Worm (Caenorhabditis elegans) whole organism, L3 larva: ENCODE data around the gene R07B7.6.

ENCODE experiments used
- aly-2 ChIP-seq: fragments of 150-350 bp; optimal IDR thresholded peaks from 2 replicates; lab custom pipeline; 2014; ENCODE audit warnings: missing biosample characterization, missing genetic modification characterization
- ceh-9 ChIP-seq: sonication (generic microtip); optimal IDR thresholded peaks from 2 replicates; lab custom pipeline; 2018; ENCODE audit warnings: missing biosample characterization, missing genetic modification characterization
- elt-1 ChIP-seq: fragments of 150-350 bp; optimal IDR thresholded peaks from 2 replicates; lab custom pipeline; 2014; ENCODE audit warnings: missing biosample characterization, missing genetic modification characterization
- fkh-10 ChIP-seq: sonication (generic microtip); optimal IDR thresholded peaks from 2 replicates; lab custom pipeline; 2017; ENCODE audit warnings: missing biosample characterization, missing genetic modification reagents, missing genetic modification characterization
- nfya-1 ChIP-seq: sonication (generic microtip); optimal IDR thresholded peaks from 2 replicates; lab custom pipeline; 2017; ENCODE audit warnings: missing genetic modification characterization, mild to moderate bottlenecking, missing compliant biosample characterization, antibody characterized with exemption, moderate library complexity; ENCODE audit not compliant: insufficient read depth
- nhr-11 ChIP-seq: fragments of 150-350 bp; optimal IDR thresholded peaks from 2 replicates; lab custom pipeline; 2014; ENCODE audit warnings: missing biosample characterization, missing genetic modification characterization
- nhr-25 ChIP-seq: sonication (generic microtip); optimal IDR thresholded peaks from 2 replicates; lab custom pipeline; 2017; ENCODE audit warnings: missing biosample characterization, missing genetic modification characterization
- nhr-76 ChIP-seq: fragments of 150-350 bp; sonication (generic microtip); optimal IDR thresholded peaks from 5 replicates; lab custom pipeline; 2014; ENCODE audit warnings: missing biosample characterization, missing genetic modification characterization
- nhr-77 ChIP-seq: fragments of 150-350 bp; optimal IDR thresholded peaks from 2 replicates; lab custom pipeline; 2014; ENCODE audit warnings: missing biosample characterization, missing genetic modification characterization
- pha-4 ChIP-seq: fragments of 150-350 bp; optimal IDR thresholded peaks from 2 replicates; lab custom pipeline; 2014; ENCODE audit warnings: missing biosample characterization, missing genetic modification reagents, missing genetic modification characterization
- skn-1 ChIP-seq: fragments of 150-350 bp; optimal IDR thresholded peaks from 2 replicates; lab custom pipeline; 2014; ENCODE audit warnings: missing biosample characterization, missing genetic modification characterization
- snpc-4 ChIP-seq: fragments of 150-350 bp; optimal IDR thresholded peaks from 2 replicates; lab custom pipeline; 2014; ENCODE audit warnings: missing biosample characterization, missing genetic modification characterization
- unc-62 ChIP-seq: fragments of 150-350 bp; sonication (generic microtip); optimal IDR thresholded peaks from 4 replicates; lab custom pipeline; 2014; ENCODE audit warnings: missing biosample characterization, missing genetic modification reagents, missing genetic modification characterization
- ztf-4 ChIP-seq: fragments of 150-350 bp; optimal IDR thresholded peaks from 2 replicates; lab custom pipeline; 2014; ENCODE audit warnings: missing biosample characterization, missing genetic modification characterization

- TF ChIP-seq snpc-4 (no peak), ceh-9 (tag; lab: Kevin White, UChicago) (no peak), pha-4 (tag; lab: Kevin White, UChicago) (peak; percentile 57), skn-1 (tag; lab: Kevin White, UChicago) (no peak), aly-2 (tag; lab: Kevin White, UChicago) (no peak), elt-1 (tag; lab: Kevin White, UChicago) (no peak), fkh-10 (no peak), unc-62 (GFP tag; lab: Kevin White, UChicago) (no peak), nhr-25 (tag; lab: Kevin White, UChicago) (no peak), nhr-11 (tag; lab: Kevin White, UChicago) (no peak), nfya-1 (no peak), nhr-77 (no peak), nhr-76 (tag; lab: Kevin White, UChicago) (no peak), ztf-4 (tag; lab: Kevin White, UChicago) (no peak)
Measured at ce11 chrV:12075983-12076382, 1.2 kb upstream of the R07B7.6 start.
